Worm (Caenorhabditis elegans) whole organism, young adult: ENCODE data around the gene F54H12.7.
"Not testable (repeated sequence)": the region's sequence is repeated elsewhere in the genome, so short reads cannot be mapped to it uniquely, and the experiment has no call there.

ENCODE experiments used
- B0261.1 ChIP-seq: sonication (generic microtip); optimal IDR thresholded peaks from 2 replicates; lab custom pipeline; 2016; ENCODE audit warnings: mild to moderate bottlenecking, missing genetic modification characterization, moderate library complexity, missing compliant biosample characterization
- F39B2.1 ChIP-seq: fragments of 200-800 bp; sonication (Bioruptor generic); IDR thresholded peaks from 2 replicates; pipeline ENCODE4 v1.3.6; 2022; ENCODE audit warnings: missing genetic modification reagents, missing genetic modification characterization, missing compliant biosample characterization
- F49E8.2 ChIP-seq: sonication (generic microtip); optimal IDR thresholded peaks from 3 replicates; lab custom pipeline; 2017; ENCODE audit warnings: missing genetic modification characterization, mild to moderate bottlenecking, missing compliant biosample characterization, antibody characterized with exemption, moderate library complexity; ENCODE audit not compliant: insufficient read depth
- Y53G8AR.9 ChIP-seq: fragments of 200-800 bp; sonication (Bioruptor generic); conservative IDR thresholded peaks from 2 replicates; pipeline ENCODE4 v1.3.6; 2022; ENCODE audit warnings: missing genetic modification reagents, missing genetic modification characterization, missing compliant biosample characterization
- Y56A3A.18 ChIP-seq: fragments of 200-800 bp; sonication (Bioruptor generic); IDR thresholded peaks from 2 replicates; pipeline ENCODE4 v1.3.6; 2022; ENCODE audit warnings: missing genetic modification reagents, missing genetic modification characterization, missing compliant biosample characterization
- ZK185.1 ChIP-seq: sonication (generic microtip); optimal IDR thresholded peaks from 2 replicates; lab custom pipeline; 2016; ENCODE audit warnings: mild to moderate bottlenecking, missing genetic modification characterization, missing compliant biosample characterization; ENCODE audit not compliant: poor library complexity, severe bottlenecking
- ama-1 ChIP-seq, 3 experiments: fragments of 150-350 bp in 1 of 3; sonication (generic microtip) in 2 of 3; optimal IDR thresholded peaks; 2 replicates each; lab custom pipeline; 2014 to 2018; ENCODE audit warnings: missing biosample characterization in 2 of 3, missing genetic modification characterization in 2 of 3, missing genetic modification reagents in 2 of 3
- aptf-2 ChIP-seq: fragments of 200-800 bp; sonication (Bioruptor generic); conservative IDR thresholded peaks from 2 replicates; pipeline ENCODE4 v1.3.6; 2022; ENCODE audit warnings: missing genetic modification reagents, missing genetic modification characterization, missing compliant biosample characterization
- attf-5 ChIP-seq: fragments of 200-800 bp; sonication (Bioruptor generic); optimal IDR thresholded peaks from 2 replicates; lab custom pipeline; 2018; ENCODE audit warnings: mild to moderate bottlenecking, missing genetic modification characterization, missing compliant biosample characterization
- attf-6 ChIP-seq: fragments of 200-800 bp; sonication (Bioruptor generic); IDR thresholded peaks from 2 replicates; pipeline ENCODE4 v1.3.6; 2022; ENCODE audit warnings: missing genetic modification reagents, missing genetic modification characterization, missing compliant biosample characterization
- cebp-1 ChIP-seq, 2 experiments: fragments of 200-800 bp in 1 of 2; sonication (Bioruptor generic) in 1 of 2; sonication (generic microtip) in 1 of 2; IDR thresholded peaks in 1 of 2; optimal IDR thresholded peaks in 1 of 2; 2 replicates each; pipeline versions ENCODE4 v1.3.6 to Lab custom; 2017 to 2022; ENCODE audit warnings: missing compliant biosample characterization in 2 of 2, missing genetic modification characterization in 2 of 2, mild to moderate bottlenecking in 1 of 2, missing genetic modification reagents in 1 of 2, moderate library complexity in 1 of 2
- die-1 ChIP-seq: sonication (generic microtip); optimal IDR thresholded peaks from 2 replicates; lab custom pipeline; 2016; ENCODE audit warnings: missing genotype, mild to moderate bottlenecking, missing genetic modification characterization, missing compliant biosample characterization
- dox-1 ChIP-seq: fragments of 200-800 bp; sonication (Bioruptor generic); IDR thresholded peaks from 2 replicates; pipeline ENCODE4 v1.3.6; 2022; ENCODE audit warnings: missing genetic modification reagents, missing genetic modification characterization, missing compliant biosample characterization
- egl-18 ChIP-seq: fragments of 200-800 bp; sonication (Bioruptor generic); IDR thresholded peaks from 2 replicates; pipeline ENCODE4 v1.3.6; 2022; ENCODE audit warnings: missing genetic modification reagents, missing genetic modification characterization, missing compliant biosample characterization
- egl-44 ChIP-seq: fragments of 200-800 bp; sonication (Bioruptor generic); IDR thresholded peaks from 2 replicates; pipeline ENCODE4 v1.3.6; 2022; ENCODE audit warnings: missing genetic modification reagents, missing genetic modification characterization, missing compliant biosample characterization
- ekl-4 ChIP-seq: fragments of 200-800 bp; sonication (Bioruptor generic); IDR thresholded peaks from 2 replicates; pipeline ENCODE4 v1.3.6; 2022; ENCODE audit warnings: missing genetic modification reagents, missing genetic modification characterization, missing compliant biosample characterization
- hmg-1.2 ChIP-seq: fragments of 200-800 bp; sonication (Bioruptor generic); IDR thresholded peaks from 2 replicates; pipeline ENCODE4 v1.3.6; 2022; ENCODE audit warnings: missing genetic modification reagents, missing genetic modification characterization, missing compliant biosample characterization
- hrde-1 ChIP-seq: sonication (generic microtip); optimal IDR thresholded peaks from 2 replicates; lab custom pipeline; 2016; ENCODE audit warnings: missing genetic modification characterization, mild to moderate bottlenecking, missing compliant biosample characterization, moderate library complexity, missing genotype, missing genetic modification reagents, borderline replicate concordance
- lin-26 ChIP-seq: fragments of 200-800 bp; sonication (Bioruptor generic); IDR thresholded peaks from 2 replicates; pipeline ENCODE4 v1.3.6; 2022; ENCODE audit warnings: missing genetic modification reagents, missing genetic modification characterization, missing compliant biosample characterization
- madf-10 ChIP-seq: sonication (generic microtip); optimal IDR thresholded peaks from 2 replicates; lab custom pipeline; 2016; ENCODE audit warnings: mild to moderate bottlenecking, missing genetic modification characterization, missing compliant biosample characterization
- madf-3 ChIP-seq: fragments of 200-800 bp; sonication (Bioruptor generic); IDR thresholded peaks from 2 replicates; pipeline ENCODE4 v1.3.6; 2022; ENCODE audit warnings: missing genetic modification reagents, missing genetic modification characterization, missing compliant biosample characterization
- madf-6 ChIP-seq: fragments of 200-800 bp; sonication (Bioruptor generic); IDR thresholded peaks from 2 replicates; pipeline ENCODE4 v1.3.6; 2022; ENCODE audit warnings: missing genetic modification reagents, missing genetic modification characterization, missing compliant biosample characterization
- mel-28 ChIP-seq: sonication (generic microtip); optimal IDR thresholded peaks from 2 replicates; lab custom pipeline; 2016; ENCODE audit warnings: borderline replicate concordance, mild to moderate bottlenecking, missing genetic modification characterization, missing compliant biosample characterization
- nfyb-1 ChIP-seq: fragments of 200-800 bp; sonication (Bioruptor generic); IDR thresholded peaks from 2 replicates; pipeline ENCODE4 v1.3.6; 2022; ENCODE audit warnings: missing genetic modification reagents, missing genetic modification characterization, missing compliant biosample characterization
- nhr-27 ChIP-seq: fragments of 200-800 bp; sonication (Bioruptor generic); optimal IDR thresholded peaks from 2 replicates; lab custom pipeline; 2018; ENCODE audit warnings: mild to moderate bottlenecking, missing genetic modification characterization, moderate library complexity, missing compliant biosample characterization
- rpc-1 ChIP-seq, 2 experiments: fragments of 150-350 bp in 1 of 2; sonication (generic microtip) in 1 of 2; optimal IDR thresholded peaks; 2 replicates each; lab custom pipeline; 2014 to 2018; ENCODE audit warnings: missing biosample characterization in 1 of 2, missing genetic modification characterization in 1 of 2, missing genetic modification reagents in 1 of 2, missing genotype in 1 of 2
- snpc-3.4 ChIP-seq: sonication (generic microtip); optimal IDR thresholded peaks from 2 replicates; lab custom pipeline; 2017; ENCODE audit warnings: missing genetic modification characterization, mild to moderate bottlenecking, missing compliant biosample characterization, antibody characterized with exemption, moderate library complexity, missing genotype, missing genetic modification reagents
- tbp1 ChIP-seq: fragments of 200-800 bp; sonication (Bioruptor generic); optimal IDR thresholded peaks from 2 replicates; lab custom pipeline; 2018; ENCODE audit warnings: mild to moderate bottlenecking, missing genetic modification characterization, missing compliant biosample characterization
- zim-3 ChIP-seq: sonication (generic microtip); optimal IDR thresholded peaks from 2 replicates; lab custom pipeline; 2017; ENCODE audit warnings: mild to moderate bottlenecking, missing genetic modification characterization, moderate library complexity, missing compliant biosample characterization
- ztf-18 ChIP-seq: sonication (generic microtip); optimal IDR thresholded peaks from 2 replicates; lab custom pipeline; 2016; ENCODE audit warnings: missing genotype, mild to moderate bottlenecking, missing genetic modification characterization, missing compliant biosample characterization

Gene F54H12.7

DNA sequence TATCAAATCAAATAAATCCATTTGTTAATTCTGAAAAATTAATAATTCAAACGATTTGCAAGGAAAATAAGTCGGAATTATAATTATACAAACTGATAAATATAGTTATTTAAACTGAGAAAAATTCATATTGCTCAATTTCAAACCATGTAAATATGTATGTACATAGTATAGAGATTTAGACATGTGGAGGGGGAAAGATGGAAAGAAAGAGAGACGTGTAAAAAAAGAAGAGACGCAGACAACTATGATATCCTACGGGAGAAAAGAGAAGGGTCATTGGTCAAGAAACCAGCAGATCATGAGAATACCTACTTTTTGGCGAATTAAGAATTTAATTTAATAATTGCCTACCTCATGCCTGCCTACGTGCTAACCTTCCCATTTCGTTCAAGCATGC, 11.1 kb upstream of the F54H12.7 start, which contains the start of gene C29E4.11:
Gene C29E4.11, minus strand, starts transcription at position 30 of the 400 bp plus-strand sequence.
- TF ChIP-seq hmg-1.2 (GFP tag; lab: Robert Waterston, UW), result peak; percentile 85
- no peak for TF ChIP-seq egl-18 (GFP tag; lab: Robert Waterston, UW)

DNA sequence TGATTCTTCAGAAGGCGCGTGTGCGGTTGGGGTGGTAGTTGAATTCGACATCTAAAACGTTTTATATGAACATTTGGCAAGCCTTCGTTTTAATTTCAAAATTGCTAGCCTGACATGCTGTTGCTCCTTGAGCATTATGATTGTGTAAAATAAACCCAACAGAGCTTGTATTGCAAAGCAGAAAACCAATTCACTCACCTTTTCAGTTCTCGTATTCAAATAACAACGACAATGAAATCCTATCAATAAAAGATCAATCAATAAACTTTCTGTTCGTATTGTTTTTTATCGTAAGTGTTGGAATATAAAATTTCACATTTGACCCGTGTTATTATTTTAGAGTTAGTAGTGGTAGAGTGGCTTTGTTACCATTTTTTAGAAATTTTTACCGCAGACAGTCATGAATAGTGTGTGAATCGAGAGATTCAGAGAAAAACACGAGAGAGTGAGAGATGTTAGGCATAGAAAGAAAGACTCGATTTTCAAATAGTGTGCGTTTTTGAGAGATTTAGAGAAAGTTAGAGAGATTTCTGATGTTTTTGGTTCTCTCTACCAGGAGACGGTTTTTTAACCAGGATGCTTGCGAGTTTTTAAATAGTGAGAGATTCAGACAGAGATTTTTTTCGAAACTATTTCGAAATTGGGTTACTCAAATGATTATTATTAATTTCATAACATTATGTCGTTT, 10.1 kb upstream of the F54H12.7 start, which contains the start of gene F54H12.10:
Gene F54H12.10, minus strand, starts transcription at position 51 of the 688 bp plus-strand sequence.
- peak; percentile 58; the same call in 1 of the 2 replicates for TF ChIP-seq nfyb-1 (GFP tag; lab: Robert Waterston, UW)
- peak; percentile 72; the same call in 1 of the 2 replicates for TF ChIP-seq hmg-1.2 (GFP tag; lab: Robert Waterston, UW)
- peak; percentile 0 for TF ChIP-seq tbp1 (GFP tag; lab: Kevin White, UChicago)
- TF ChIP-seq B0261.1 (tag; lab: Kevin White, UChicago), result peak; percentile 43
- TF ChIP-seq rpc-1 (optimal IDR thresholded peaks at IDR 0.05; lab: Kevin White, UChicago), result peak; percentile 32
- TF ChIP-seq rpc-1 (tag; optimal IDR thresholded peaks at IDR 0.05; lab: Kevin White, UChicago), result peak; percentile 66
- TF ChIP-seq cebp-1 (GFP tag; IDR thresholded peaks at IDR 0.05; lab: Robert Waterston, UW), result not testable (repeated sequence)
- peak; percentile 40 for TF ChIP-seq cebp-1 (tag; optimal IDR thresholded peaks at IDR 0.05; lab: Kevin White, UChicago)
- TF ChIP-seq, all 124 proteins: peak for 6; not testable (repeated sequence) for 118

DNA sequence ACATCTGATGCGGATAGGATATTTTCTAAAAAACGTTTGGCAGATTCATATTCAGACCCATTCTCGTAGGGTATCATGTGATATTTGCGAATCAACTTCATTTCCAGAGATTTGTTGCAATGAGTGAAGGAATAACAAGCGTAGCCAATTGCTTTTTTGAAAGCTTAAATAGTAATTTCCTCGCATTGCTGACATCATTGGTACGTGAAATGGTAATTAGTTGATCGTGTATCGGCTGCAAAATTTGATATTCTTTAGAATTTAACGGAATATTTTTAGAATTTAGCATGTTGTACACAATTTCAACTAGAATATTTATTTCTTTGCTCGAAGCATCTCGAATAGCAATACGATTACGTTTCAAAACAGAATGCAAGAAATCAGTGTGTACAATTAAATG, 6.5 kb upstream of the F54H12.7 start, which contains the start of gene F54H12.4:
Gene F54H12.4, minus strand, starts transcription at position 101 of the 400 bp plus-strand sequence.
- TF ChIP-seq egl-44 (GFP tag; lab: Robert Waterston, UW); ZK185.1 (tag; lab: Kevin White, UChicago); zim-3: not testable (repeated sequence)

DNA sequence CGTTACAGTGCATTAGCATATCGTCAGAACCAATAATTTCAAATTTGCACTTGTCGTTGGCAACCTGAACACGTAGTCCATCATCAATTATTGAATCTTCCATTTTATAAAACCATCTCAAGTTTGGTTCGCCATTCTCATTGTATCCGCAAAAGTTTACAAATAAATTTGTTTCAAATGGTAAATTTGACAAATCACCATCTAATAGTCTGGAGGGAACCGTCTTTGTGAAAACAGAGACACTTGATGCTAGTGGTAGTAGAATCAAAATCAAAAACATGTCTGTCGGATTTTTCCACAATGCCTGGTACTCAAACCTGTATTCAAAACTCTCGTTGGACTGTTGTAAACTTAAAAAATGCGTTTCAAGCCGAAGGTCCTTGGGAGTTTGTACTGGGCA, 4.9 kb upstream of the F54H12.7 start, which contains the start of gene F54H12.2:
Gene F54H12.2, plus strand, starts transcription at position 301 of the 400 bp plus-strand sequence.
- not testable (repeated sequence) for TF ChIP-seq nhr-27, mel-28, die-1 (tag; lab: Kevin White, UChicago)

DNA sequence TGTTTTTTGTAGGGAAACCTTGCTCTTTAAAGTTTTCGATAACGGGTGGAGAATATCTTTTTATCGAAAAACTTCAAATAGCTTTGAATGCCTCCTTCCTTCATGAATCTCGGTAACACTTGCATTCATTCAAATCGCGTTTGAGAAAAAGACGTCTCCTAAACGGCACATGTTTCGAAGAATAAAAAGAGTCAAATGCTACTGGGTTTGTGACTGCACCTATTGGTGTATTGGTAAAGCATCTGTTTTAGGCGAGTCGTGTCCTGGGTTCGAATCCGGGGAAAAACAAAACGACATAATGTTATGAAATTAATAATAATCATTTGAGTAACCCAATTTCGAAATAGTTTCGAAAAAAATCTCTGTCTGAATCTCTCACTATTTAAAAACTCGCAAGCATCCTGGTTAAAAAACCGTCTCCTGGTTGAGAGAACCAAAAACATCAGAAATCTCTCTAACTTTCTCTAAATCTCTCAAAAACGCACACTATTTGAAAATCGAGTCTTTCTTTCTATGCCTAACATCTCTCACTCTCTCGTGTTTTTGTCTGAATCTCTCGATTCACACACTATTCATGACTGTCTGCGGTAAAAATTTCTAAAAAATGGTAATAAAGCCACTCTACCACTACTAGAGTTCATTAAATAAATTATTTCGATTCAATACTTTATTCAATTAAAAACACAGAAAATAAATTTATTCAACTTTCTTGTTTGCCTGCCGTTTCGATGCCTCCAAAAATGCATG, 3.0 kb upstream of the F54H12.7 start:
- TF ChIP-seq madf-6 (GFP tag; lab: Robert Waterston, UW) (peak; percentile 46; the same call in 1 of the 2 replicates), B0261.1 (tag; lab: Kevin White, UChicago) (peak; percentile 38), lin-26 (GFP tag; lab: Robert Waterston, UW) (peak; percentile 44; the same call in 1 of the 2 replicates), rpc-1 (optimal IDR thresholded peaks at IDR 0.05; lab: Kevin White, UChicago) (peak; percentile 23), rpc-1 (tag; optimal IDR thresholded peaks at IDR 0.05; lab: Kevin White, UChicago) (peak; percentile 66), tbp1 (GFP tag; lab: Kevin White, UChicago) (peak; percentile 14), ztf-18 (tag; lab: Kevin White, UChicago) (peak; percentile 31), hmg-1.2 (GFP tag; lab: Robert Waterston, UW) (peak; percentile 57)

DNA sequence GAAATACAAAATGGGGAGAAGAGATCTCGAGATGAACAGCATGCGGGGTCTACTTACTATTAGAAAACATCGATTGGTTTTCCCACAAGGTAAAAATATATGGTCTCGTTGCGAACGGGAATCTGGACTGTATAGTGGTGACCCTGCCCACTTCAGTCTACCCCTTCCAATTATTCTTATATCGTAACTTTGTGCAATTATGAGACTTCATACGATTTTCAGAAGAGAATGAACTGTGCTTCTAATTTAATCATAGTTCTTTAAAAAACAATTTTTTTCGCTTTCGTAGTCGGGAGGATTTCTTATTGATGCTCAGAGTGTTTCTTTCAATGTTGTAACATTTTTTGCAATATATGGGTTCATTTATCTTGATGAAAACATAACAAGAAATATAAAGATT, 2.9 kb downstream of the F54H12.7 start, which contains the start of gene F54H12.5:
Gene F54H12.5, minus strand, starts transcription at position 101 of the 400 bp plus-strand sequence.
- TF ChIP-seq aptf-2 (GFP tag; lab: Robert Waterston, UW) (no peak), madf-10 (tag; lab: Kevin White, UChicago) (no peak), ekl-4 (GFP tag; lab: Robert Waterston, UW) (0 out of 2 replicates have a peak, but pooled peaks have one; percentile 52), Y53G8AR.9 (GFP tag; lab: Robert Waterston, UW) (0 out of 2 replicates have a peak, but pooled peaks have one; percentile 36), F39B2.1 (no peak), dox-1 (GFP tag; lab: Robert Waterston, UW) (no peak), F49E8.2 (tag; lab: Kevin White, UChicago) (peak; percentile 10), cebp-1 (GFP tag; IDR thresholded peaks at IDR 0.05; lab: Robert Waterston, UW) (no peak), cebp-1 (tag; optimal IDR thresholded peaks at IDR 0.05; lab: Kevin White, UChicago) (no peak), madf-6 (GFP tag; lab: Robert Waterston, UW) (peak; percentile 39; the same call in 1 of the 2 replicates), madf-3 (GFP tag; lab: Robert Waterston, UW) (0 out of 2 replicates have a peak, but pooled peaks have one; percentile 45), Y56A3A.18 (GFP tag; lab: Robert Waterston, UW) (0 out of 2 replicates have a peak, but pooled peaks have one; percentile 48), attf-6 (GFP tag; lab: Robert Waterston, UW) (no peak), ama-1 (optimal IDR thresholded peaks at IDR 0.05; lab: Kevin White, UChicago) (no peak), ama-1 (GFP tag; optimal IDR thresholded peaks at IDR 0.05; lab: Kevin White, UChicago) (peak in 1 of 2 experiments; percentile 15), hrde-1 (tag; lab: Kevin White, UChicago) (peak; percentile 31), snpc-3.4 (tag; lab: Kevin White, UChicago) (peak; percentile 21), attf-5 (GFP tag; lab: Kevin White, UChicago) (no peak)
